Fruit fly (Drosophila melanogaster) whole organism, pupa: Measurements from ENCODE around the gene cindr.

ENCODE experiments used
- CG10348 ChIP-seq: fragments of 200-800 bp; sonication (Bioruptor generic); IDR thresholded peaks from 2 replicates; pipeline ENCODE4 v1.3.6; 2022; ENCODE audit warnings: missing biosample characterization, missing genetic modification characterization
- CG12605 ChIP-seq: fragments of 200-800 bp; sonication (Bioruptor generic); IDR thresholded peaks from 2 replicates; pipeline ENCODE4 v1.3.6; 2022; ENCODE audit warnings: missing biosample characterization, missing genetic modification characterization
- CG13204 ChIP-seq: fragments of 200-800 bp; sonication (Bioruptor generic); optimal IDR thresholded peaks from 2 replicates; lab custom pipeline; 2018; ENCODE audit warnings: missing biosample characterization, mild to moderate bottlenecking, missing genetic modification characterization, moderate library complexity
- CG14655 ChIP-seq: fragments of 200-800 bp; sonication (Bioruptor generic); optimal IDR thresholded peaks from 3 replicates; lab custom pipeline; 2017; ENCODE audit warnings: mild to moderate bottlenecking, missing biosample characterization, missing genetic modification reagents, missing genetic modification characterization
- CG15710 ChIP-seq: fragments of 200-800 bp; sonication (Bioruptor generic); optimal IDR thresholded peaks from 2 replicates; lab custom pipeline; 2018; ENCODE audit warnings: missing biosample characterization, mild to moderate bottlenecking, missing genetic modification characterization, moderate library complexity
- CG17806 ChIP-seq: fragments of 200-800 bp; sonication (Bioruptor generic); optimal IDR thresholded peaks from 2 replicates; lab custom pipeline; 2018; ENCODE audit warnings: missing biosample characterization, mild to moderate bottlenecking, missing genetic modification characterization, moderate library complexity
- CG32121 ChIP-seq: fragments of 200-800 bp; sonication (Bioruptor generic); IDR thresholded peaks from 2 replicates; pipeline ENCODE4 v1.3.6; 2022; ENCODE audit warnings: missing biosample characterization, missing genetic modification characterization
- CG34367 ChIP-seq: fragments of 200-800 bp; sonication (Bioruptor generic); optimal IDR thresholded peaks from 2 replicates; lab custom pipeline; 2018; ENCODE audit warnings: missing biosample characterization, mild to moderate bottlenecking, missing genetic modification characterization
- CG4496 ChIP-seq: fragments of 200-800 bp; sonication (Bioruptor generic); IDR thresholded peaks from 3 replicates; pipeline ENCODE4 v1.3.6; 2022; ENCODE audit warnings: missing biosample characterization, missing genetic modification characterization
- CG8159 ChIP-seq: fragments of 200-800 bp; sonication (Bioruptor generic); optimal IDR thresholded peaks from 3 replicates; lab custom pipeline; 2018; ENCODE audit warnings: missing biosample characterization, mild to moderate bottlenecking, missing genetic modification characterization, moderate library complexity
- CG8301 ChIP-seq: fragments of 200-800 bp; sonication (Bioruptor generic); optimal IDR thresholded peaks from 2 replicates; lab custom pipeline; 2018; ENCODE audit warnings: missing biosample characterization, mild to moderate bottlenecking, missing genetic modification characterization
- CG9948 ChIP-seq: fragments of 200-800 bp; sonication (Bioruptor generic); optimal IDR thresholded peaks from 2 replicates; lab custom pipeline; 2018; ENCODE audit warnings: missing biosample characterization, mild to moderate bottlenecking, missing genetic modification characterization, moderate library complexity
- D1 ChIP-seq: fragments of 200-800 bp; sonication (Bioruptor generic); optimal IDR thresholded peaks from 2 replicates; lab custom pipeline; 2018; ENCODE audit warnings: missing biosample characterization, mild to moderate bottlenecking, missing genetic modification characterization, moderate library complexity
- EcR ChIP-seq: fragments of 200-800 bp; sonication (Bioruptor generic); optimal IDR thresholded peaks from 3 replicates; lab custom pipeline; 2019; ENCODE audit warnings: missing biosample characterization, missing genetic modification characterization, mild to moderate bottlenecking, moderate library complexity, missing genetic modification reagents
- Ets98B ChIP-seq: fragments of 200-800 bp; sonication (Bioruptor generic); IDR thresholded peaks from 2 replicates; pipeline ENCODE4 v1.3.6; 2022; ENCODE audit warnings: missing biosample characterization, missing genetic modification characterization
- Pif1A ChIP-seq: fragments of 200-800 bp; sonication (Bioruptor generic); optimal IDR thresholded peaks from 3 replicates; lab custom pipeline; 2016; ENCODE audit warnings: missing biosample characterization, missing genetic modification characterization
- Pif1B ChIP-seq: fragments of 200-800 bp; sonication (Bioruptor generic); optimal IDR thresholded peaks from 3 replicates; lab custom pipeline; 2016; ENCODE audit warnings: missing biosample characterization, missing genetic modification characterization
- Snoo ChIP-seq: fragments of 200-800 bp; sonication (Bioruptor generic); optimal IDR thresholded peaks from 3 replicates; lab custom pipeline; 2017; ENCODE audit warnings: missing biosample characterization, mild to moderate bottlenecking, missing genetic modification characterization, inconsistent platforms
- fd96Ca ChIP-seq: fragments of 200-800 bp; sonication (Bioruptor generic); IDR thresholded peaks from 3 replicates; pipeline ENCODE4 v1.3.6; 2022; ENCODE audit warnings: missing biosample characterization, missing genetic modification characterization
- gl ChIP-seq: fragments of 200-800 bp; sonication (Bioruptor generic); optimal IDR thresholded peaks from 2 replicates; lab custom pipeline; 2018; ENCODE audit warnings: missing biosample characterization, mild to moderate bottlenecking, missing genetic modification characterization
- rn ChIP-seq: fragments of 200-800 bp; sonication (Bioruptor generic); IDR thresholded peaks from 2 replicates; pipeline ENCODE4 v1.3.6; 2022; ENCODE audit warnings: missing biosample characterization, missing genetic modification characterization

Gene cindr

DNA sequence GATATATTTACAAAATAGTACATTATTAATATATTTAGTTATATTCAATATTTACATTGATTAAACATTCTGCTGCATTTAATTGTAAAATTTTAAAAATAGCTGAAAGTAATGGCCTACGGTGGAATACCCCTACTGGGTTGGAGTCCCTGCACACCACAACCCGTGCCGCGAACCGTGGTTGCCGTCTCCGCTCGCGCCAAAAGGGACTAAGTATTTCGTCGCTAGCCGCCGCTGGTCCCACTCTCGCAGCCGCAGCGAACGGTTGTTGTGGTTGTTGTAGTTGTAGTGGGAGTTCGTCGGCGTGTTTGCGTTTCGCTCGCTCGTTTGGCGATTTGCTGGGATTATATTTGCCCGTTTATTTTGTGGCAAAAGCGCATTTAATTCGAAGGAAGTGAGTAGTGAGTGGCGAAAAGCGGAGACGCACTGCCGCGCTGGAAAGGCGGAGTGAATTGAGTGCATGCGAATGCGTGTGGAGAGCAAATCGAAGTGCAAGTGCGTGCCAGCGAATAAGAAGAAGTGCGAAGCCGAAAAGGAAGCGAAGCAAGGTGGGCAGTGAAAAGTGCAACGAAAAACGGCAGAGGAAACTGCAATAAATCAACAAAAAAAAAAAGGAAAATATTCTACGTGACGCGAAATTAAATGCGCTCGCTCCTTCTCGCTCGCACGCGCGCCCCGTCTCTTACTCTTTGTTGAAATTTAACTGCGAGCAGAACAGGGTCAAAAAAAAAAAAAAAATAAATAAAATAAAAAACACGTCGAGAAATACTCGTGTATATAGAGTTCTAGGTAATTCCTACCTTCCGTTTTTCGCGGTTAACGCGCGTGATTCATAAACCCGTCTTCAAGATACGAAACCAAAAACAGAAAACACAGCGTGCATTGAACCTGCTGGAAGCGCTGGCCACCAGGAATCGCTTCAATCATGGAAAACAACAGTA lies at the start of gene cindr:
cindr (plus strand) TSS at position 272 of the 941 bp plus-strand sequence.
- no peak for TF ChIP-seq CG14655 (GFP tag; lab: Kevin White, UChicago)
- TF ChIP-seq EcR (GFP tag; lab: Kevin White, UChicago), result peak; percentile 88
- TF ChIP-seq gl, result peak; percentile 42
- TF ChIP-seq fd96Ca (GFP tag; lab: Robert Waterston, UW), result no peak
- TF ChIP-seq CG8301 (tag; lab: Kevin White, UChicago), result peak; percentile 11
- TF ChIP-seq CG12605 (GFP tag; lab: Robert Waterston, UW), result peak; percentile 23; the same call in 1 of the 2 replicates
- no peak for TF ChIP-seq rn
- TF ChIP-seq CG4496 (GFP tag; lab: Robert Waterston, UW), result peak; percentile 48
- peak; percentile 9 for TF ChIP-seq CG8159 (tag; lab: Kevin White, UChicago)
- TF ChIP-seq Pif1B (GFP tag; lab: Kevin White, UChicago), result peak; percentile 15
- TF ChIP-seq D1 (tag; lab: Kevin White, UChicago), result peak; percentile 67
- no peak for TF ChIP-seq CG10348 (GFP tag; lab: Robert Waterston, UW)
- TF ChIP-seq Snoo (tag; lab: Kevin White, UChicago), result no peak
- TF ChIP-seq Pif1A, result peak; percentile 55
- TF ChIP-seq CG13204 (GFP tag; lab: Kevin White, UChicago), result peak; percentile 1
- no peak for TF ChIP-seq CG17806 (tag; lab: Kevin White, UChicago)
- peak; percentile 38; the same call in 1 of the 2 replicates for TF ChIP-seq Ets98B (GFP tag; lab: Robert Waterston, UW)
- TF ChIP-seq CG9948 (tag; lab: Kevin White, UChicago), result no peak
- TF ChIP-seq CG34367 (tag; lab: Kevin White, UChicago), result no peak

DNA sequence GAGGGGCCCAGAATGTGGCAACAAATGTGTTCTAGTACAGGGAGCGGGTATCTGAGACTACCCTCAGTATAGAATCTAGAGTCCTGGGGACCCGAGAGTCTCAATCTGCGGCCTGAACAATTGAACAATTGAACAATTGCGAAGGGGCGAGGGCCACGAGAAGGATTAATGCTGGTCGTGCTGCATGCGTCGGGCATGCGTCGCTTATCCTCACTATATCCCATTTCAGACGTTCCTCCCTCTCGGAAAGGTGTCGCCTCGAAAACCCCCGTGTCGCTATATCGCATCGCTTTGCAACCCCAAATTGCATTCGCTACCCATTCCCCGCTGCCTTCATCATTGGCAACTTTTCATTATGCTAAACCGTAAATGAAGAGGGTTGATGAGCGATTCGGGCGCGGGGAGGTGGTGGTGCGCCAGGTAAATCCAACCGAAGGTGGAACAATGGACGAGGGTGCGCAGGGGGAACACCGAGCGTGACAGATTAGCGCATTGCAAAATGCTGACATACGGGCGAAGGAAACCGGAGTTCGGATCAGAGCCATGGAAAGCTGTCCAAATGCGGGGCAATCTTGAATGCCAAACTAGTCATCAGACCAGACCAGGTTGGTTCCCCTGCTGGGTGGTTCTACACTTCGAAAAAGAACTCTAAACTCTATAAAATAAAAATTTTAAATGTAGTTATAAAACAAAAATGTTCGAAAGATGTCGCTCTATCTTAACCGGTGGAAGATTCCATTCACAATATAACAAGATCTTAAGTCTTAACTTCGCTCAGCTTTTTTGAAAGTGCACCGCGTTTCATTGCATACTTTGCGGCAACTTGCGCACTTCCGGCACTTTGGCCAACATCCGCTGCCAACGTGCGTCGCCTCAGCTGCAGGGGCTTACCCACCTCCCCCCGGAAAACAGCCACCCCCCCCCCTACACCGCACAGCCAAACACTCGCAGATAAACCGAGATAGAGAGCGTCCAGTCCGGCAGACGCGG lies 49.4 kb upstream of the cindr start:
- TF ChIP-seq Snoo (tag; lab: Kevin White, UChicago) (no peak), CG9948 (tag; lab: Kevin White, UChicago) (no peak), CG8159 (tag; lab: Kevin White, UChicago) (peak; percentile 10), CG4496 (GFP tag; lab: Robert Waterston, UW) (peak; percentile 33; the same call in 1 of the 3 replicates), CG14655 (GFP tag; lab: Kevin White, UChicago) (peak; percentile 5)

DNA sequence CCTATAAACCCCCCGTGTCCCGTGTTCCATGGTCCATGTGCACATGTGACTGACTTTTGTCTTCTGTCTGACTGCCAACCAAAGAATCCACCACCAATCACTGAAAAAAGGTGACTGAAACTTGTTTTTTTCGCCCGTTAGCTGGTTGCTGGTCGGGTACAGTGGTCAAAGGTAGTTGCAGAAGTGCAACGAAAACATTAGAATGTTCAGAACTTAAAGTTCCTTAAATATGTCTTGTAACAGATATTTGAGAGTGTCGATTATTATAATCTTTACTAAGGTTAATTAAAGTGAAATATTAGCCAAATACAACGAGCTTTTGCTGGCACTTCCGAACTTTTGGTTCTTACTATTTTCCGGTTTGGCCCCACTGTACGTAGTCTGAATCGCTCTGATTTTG lies 47.3 kb upstream of the cindr start:
- no peak for TF ChIP-seq Ets98B (GFP tag; lab: Robert Waterston, UW)
- TF ChIP-seq rn, result no peak
- TF ChIP-seq gl, result no peak
- TF ChIP-seq Pif1A, result no peak
- TF ChIP-seq CG12605 (GFP tag; lab: Robert Waterston, UW), result no peak
- no peak for TF ChIP-seq CG4496 (GFP tag; lab: Robert Waterston, UW)
- no peak for TF ChIP-seq CG13204 (GFP tag; lab: Kevin White, UChicago)
- no peak for TF ChIP-seq D1 (tag; lab: Kevin White, UChicago)
- peak; percentile 16 for TF ChIP-seq Snoo (tag; lab: Kevin White, UChicago)
- no peak for TF ChIP-seq Pif1B (GFP tag; lab: Kevin White, UChicago)
- TF ChIP-seq CG15710, result no peak
- TF ChIP-seq CG34367 (tag; lab: Kevin White, UChicago), result no peak
- TF ChIP-seq CG8159 (tag; lab: Kevin White, UChicago), result peak; percentile 19
- peak; percentile 23 for TF ChIP-seq CG17806 (tag; lab: Kevin White, UChicago)
- TF ChIP-seq CG9948 (tag; lab: Kevin White, UChicago), result peak; percentile 13
- TF ChIP-seq CG8301 (tag; lab: Kevin White, UChicago), result no peak
- no peak for TF ChIP-seq CG10348 (GFP tag; lab: Robert Waterston, UW)
- TF ChIP-seq fd96Ca (GFP tag; lab: Robert Waterston, UW), result no peak
- TF ChIP-seq EcR (GFP tag; lab: Kevin White, UChicago), result no peak
- TF ChIP-seq CG32121 (GFP tag; lab: Robert Waterston, UW), result no peak
- no peak for TF ChIP-seq CG14655 (GFP tag; lab: Kevin White, UChicago)
- TF ChIP-seq, all 21 proteins: peak for 4

DNA sequence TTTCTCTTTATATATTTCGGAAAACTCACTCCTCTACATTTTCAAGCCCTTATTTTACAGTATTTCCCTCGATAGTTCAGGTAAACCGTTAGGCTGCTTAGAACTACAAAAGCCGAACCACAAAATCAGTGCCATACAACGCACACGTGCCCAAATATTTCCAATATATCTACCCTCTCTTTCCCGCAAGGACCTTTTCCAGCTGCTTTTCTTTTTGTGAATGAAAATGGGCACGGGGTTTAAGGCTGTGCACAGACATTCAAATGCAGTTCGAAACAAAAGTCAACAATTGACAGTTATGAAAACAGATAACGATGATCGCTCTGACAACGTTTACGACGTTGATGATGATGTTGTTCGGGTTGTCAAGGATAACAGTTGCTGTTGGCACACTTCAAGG lies 46.2 kb upstream of the cindr start:
- TF ChIP-seq rn, result no peak
- no peak for TF ChIP-seq CG17806 (tag; lab: Kevin White, UChicago)

DNA sequence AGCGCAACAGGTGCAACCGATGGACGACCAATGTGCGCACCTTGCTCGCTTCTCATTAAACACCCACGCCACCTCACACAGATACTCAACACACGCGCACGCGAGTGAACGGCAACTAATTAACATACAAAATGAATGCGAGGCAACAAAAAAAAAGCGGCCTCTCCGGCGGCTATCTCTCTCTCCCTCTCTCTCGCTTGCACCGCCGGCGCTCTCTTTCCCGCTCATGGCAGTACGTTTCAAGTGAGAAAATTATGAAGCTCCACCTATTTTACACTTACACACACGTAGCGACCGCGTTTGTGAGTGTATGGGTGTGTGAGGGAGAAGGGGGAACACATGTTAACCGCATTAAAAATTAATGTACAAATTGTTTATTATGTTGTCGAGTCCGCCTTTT lies 44.3 kb upstream of the cindr start:
- no peak for TF ChIP-seq CG17806 (tag; lab: Kevin White, UChicago)
- TF ChIP-seq rn, result 0 out of 2 replicates have a peak, but pooled peaks have one; percentile 14
- TF ChIP-seq CG4496 (GFP tag; lab: Robert Waterston, UW), result 0 out of 3 replicates have a peak, but pooled peaks have one; percentile 24
- TF ChIP-seq CG13204 (GFP tag; lab: Kevin White, UChicago), result no peak
- no peak for TF ChIP-seq Ets98B (GFP tag; lab: Robert Waterston, UW)
- no peak for TF ChIP-seq CG12605 (GFP tag; lab: Robert Waterston, UW)
- TF ChIP-seq CG34367 (tag; lab: Kevin White, UChicago), result no peak
- no peak for TF ChIP-seq CG15710
- TF ChIP-seq CG9948 (tag; lab: Kevin White, UChicago), result no peak
- TF ChIP-seq CG10348 (GFP tag; lab: Robert Waterston, UW), result no peak
- TF ChIP-seq Pif1B (GFP tag; lab: Kevin White, UChicago), result no peak
- TF ChIP-seq fd96Ca (GFP tag; lab: Robert Waterston, UW), result peak; percentile 43; the same call in 1 of the 3 replicates
- no peak for TF ChIP-seq CG32121 (GFP tag; lab: Robert Waterston, UW)
- no peak for TF ChIP-seq CG14655 (GFP tag; lab: Kevin White, UChicago)
- no peak for TF ChIP-seq CG8301 (tag; lab: Kevin White, UChicago)
